Fruit fly (Drosophila melanogaster) ovary, adult (tissue): ENCODE data around the gene CG5250.

Experiments
- CG17801 ChIP-seq: fragments of 200-800 bp; optimal IDR thresholded peaks from 2 replicates; lab custom pipeline; 2019; ENCODE audit warnings: missing biosample characterization, mild to moderate bottlenecking, missing genetic modification characterization, moderate library complexity; ENCODE audit not compliant: partially characterized antibody

CG5250 gene

dm6 chr3R:19229245-19229644 lies at the start of gene CG5250, which contains the start of gene Polr2M:
Gene CG5250, minus strand, starts transcription at chr3R:19229276.
Gene Polr2M, plus strand, starts transcription at chr3R:19229463.
- peak; percentile 6 for TF ChIP-seq CG17801 (GFP tag; lab: Kevin White, UChicago)

- no peak for TF ChIP-seq CG17801 (GFP tag; lab: Kevin White, UChicago)
Measured at dm6 chr3R:19276135-19276534, 47.1 kb upstream of the CG5250 start.

- TF ChIP-seq CG17801 (GFP tag; lab: Kevin White, UChicago) = no peak
Measured at dm6 chr3R:19274028-19274427, 45.0 kb upstream of the CG5250 start.

- no peak for TF ChIP-seq CG17801 (GFP tag; lab: Kevin White, UChicago)
Measured at dm6 chr3R:19271125-19271524, 42.0 kb upstream of the CG5250 start.

- TF ChIP-seq CG17801 (GFP tag; lab: Kevin White, UChicago) = no peak
Measured at dm6 chr3R:19264789-19265188, 35.7 kb upstream of the CG5250 start.

dm6 chr3R:19256477-19256876 lies 27.4 kb upstream of the CG5250 start, which contains the start of gene CG14280:
Gene CG14280, plus strand, starts transcription at chr3R:19256777.
- TF ChIP-seq CG17801 (GFP tag; lab: Kevin White, UChicago) = no peak

dm6 chr3R:19255255-19255654 lies 26.2 kb upstream of the CG5250 start:
- TF ChIP-seq CG17801 (GFP tag; lab: Kevin White, UChicago) = no peak

dm6 chr3R:19253975-19254374 lies 24.9 kb upstream of the CG5250 start:
- no peak for TF ChIP-seq CG17801 (GFP tag; lab: Kevin White, UChicago)

- TF ChIP-seq CG17801 (GFP tag; lab: Kevin White, UChicago) = no peak
Measured at dm6 chr3R:19250063-19250462, 21.0 kb upstream of the CG5250 start.

dm6 chr3R:19248036-19248435 lies 19.0 kb upstream of the CG5250 start, which contains the start of gene CG5217:
Gene CG5217, minus strand, starts transcription at chr3R:19248136.
- no peak for TF ChIP-seq CG17801 (GFP tag; lab: Kevin White, UChicago)

dm6 chr3R:19246080-19246637 lies 17.1 kb upstream of the CG5250 start, which contains the start of gene unc79:
Gene unc79, minus strand, starts transcription at chr3R:19246130.
- no peak for TF ChIP-seq CG17801 (GFP tag; lab: Kevin White, UChicago)

dm6 chr3R:19245399-19245798 lies 16.3 kb upstream of the CG5250 start:
- TF ChIP-seq CG17801 (GFP tag; lab: Kevin White, UChicago) = no peak

dm6 chr3R:19238934-19239333 lies 9.9 kb upstream of the CG5250 start:
- TF ChIP-seq CG17801 (GFP tag; lab: Kevin White, UChicago) = no peak

- TF ChIP-seq CG17801 (GFP tag; lab: Kevin White, UChicago) = no peak
Measured at dm6 chr3R:19228080-19228479, 996 bp downstream of the CG5250 start, which contains the start of gene CG11703. Gene CG11703, minus strand, starts transcription at chr3R:19228180.

- TF ChIP-seq CG17801 (GFP tag; lab: Kevin White, UChicago) = peak; percentile 64
Measured at dm6 chr3R:19226137-19226873, 2.8 kb downstream of the CG5250 start, which contains the start of gene vib. Gene vib, minus strand, starts transcription at chr3R:19226651.
